Fruit fly (Drosophila melanogaster): Measurements from ENCODE around the gene Zmynd10.

Zmynd10 gene

DNA sequence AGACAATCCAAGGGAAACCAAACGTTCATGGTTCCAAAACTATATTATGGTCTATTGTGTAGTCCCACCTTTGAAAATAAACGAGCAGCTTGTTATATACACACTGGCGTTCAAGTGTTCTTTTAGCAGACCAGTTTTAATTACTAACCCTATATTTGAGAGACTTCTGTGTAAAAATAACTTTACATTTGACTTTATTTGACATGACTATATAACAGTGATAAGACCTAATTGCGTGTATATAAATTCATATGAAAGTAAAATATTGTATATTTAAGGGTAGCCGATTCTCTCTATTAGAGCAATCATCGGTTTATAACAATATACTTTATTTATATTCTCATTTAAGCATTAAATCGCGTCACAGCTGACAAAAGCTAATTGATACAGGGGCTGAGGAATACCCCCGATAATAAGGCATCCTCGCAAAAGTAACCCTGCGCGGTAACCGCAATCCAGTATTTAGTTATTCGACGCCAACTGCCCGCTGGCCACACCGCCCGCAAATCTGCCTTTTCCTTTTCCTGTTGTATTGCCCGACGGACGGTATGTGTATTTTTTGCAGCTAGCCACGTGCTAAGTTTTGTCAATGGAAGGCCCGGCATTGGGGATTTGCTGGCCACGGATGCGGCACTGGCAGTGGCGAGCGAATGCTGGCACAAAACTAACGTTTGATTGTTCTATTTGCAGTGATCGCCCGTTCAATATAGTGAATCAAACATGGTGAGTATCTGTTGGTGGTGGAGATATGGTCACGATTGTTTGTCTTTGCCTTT lies 15.2 kb upstream of the Zmynd10 start, which contains the start of gene RpS4 (continued):
- no peak for TF ChIP-seq hb (GFP tag; IDR thresholded peaks at IDR 0.05; ENCODE audit: partially characterized antibody)
- no peak for TF ChIP-seq prd (optimal IDR thresholded peaks at IDR 0.05)
- TF ChIP-seq prd (GFP tag; IDR thresholded peaks at IDR 0.05): peak; percentile 73
- peak; percentile 73 for TF ChIP-seq Ptx1 (GFP tag; IDR thresholded peaks at IDR 0.05)
- peak; percentile 84 for TF ChIP-seq gsb-n (tag; optimal IDR thresholded peaks at IDR 0.05)
- peak; percentile 70 for TF ChIP-seq CG32772 (GFP tag; IDR thresholded peaks at IDR 0.05)
- TF ChIP-seq CG11093 (GFP tag; IDR thresholded peaks at IDR 0.05): peak; percentile 49; the same call in 2 of the 3 replicates
- TF ChIP-seq CG31224 (GFP tag; IDR thresholded peaks at IDR 0.05): peak; percentile 64; the same call in 1 of the 2 replicates
- TF ChIP-seq CG13123 (GFP tag; optimal IDR thresholded peaks at IDR 0.05): peak; percentile 59
- peak; percentile 90 for TF ChIP-seq CG15601 (tag; optimal IDR thresholded peaks at IDR 0.05)
- TF ChIP-seq hbn (GFP tag; IDR thresholded peaks at IDR 0.05; ENCODE audit: partially characterized antibody): 0 out of 2 replicates have a peak, but pooled peaks have one; percentile 14
- TF ChIP-seq gce (GFP tag; IDR thresholded peaks at IDR 0.05): peak; percentile 92
- peak; percentile 42 for TF ChIP-seq Ssrp (tag; optimal IDR thresholded peaks at IDR 0.05)
- peak; percentile 60 for TF ChIP-seq ab (GFP tag; optimal IDR thresholded peaks at IDR 0.05)
- peak; percentile 98 for TF ChIP-seq odd (GFP tag; optimal IDR thresholded peaks at IDR 0.05)
- TF ChIP-seq seq (GFP tag; IDR thresholded peaks at IDR 0.05): peak; percentile 81
- peak; percentile 88 for TF ChIP-seq CG34422 (GFP tag; IDR thresholded peaks at IDR 0.05)
- TF ChIP-seq jing (GFP tag; optimal IDR thresholded peaks at IDR 0.05): peak; percentile 46
- 0 out of 2 replicates have a peak, but pooled peaks have one; percentile 32 for TF ChIP-seq Scr (GFP tag; IDR thresholded peaks at IDR 0.05; ENCODE audit: partially characterized antibody)
- peak; percentile 93 for TF ChIP-seq her (GFP tag; optimal IDR thresholded peaks at IDR 0.05)
- TF ChIP-seq pros (GFP tag; optimal IDR thresholded peaks at IDR 0.05): peak; percentile 64
- TF ChIP-seq CG6854 (GFP tag; optimal IDR thresholded peaks at IDR 0.05): peak; percentile 94
- peak; percentile 82 for TF ChIP-seq lmd (GFP tag; IDR thresholded peaks at IDR 0.05)
- peak; percentile 80 for TF ChIP-seq CG10267 (tag; optimal IDR thresholded peaks at IDR 0.05)
- peak; percentile 89 for TF ChIP-seq slbo (GFP tag; IDR thresholded peaks at IDR 0.05)
- TF ChIP-seq kni (GFP tag; optimal IDR thresholded peaks at IDR 0.05): peak; percentile 91
- TF ChIP-seq Xbp1 (GFP tag; optimal IDR thresholded peaks at IDR 0.05): peak; percentile 82
- peak; percentile 54 for TF ChIP-seq CG12942 (GFP tag; optimal IDR thresholded peaks at IDR 0.05)
- TF ChIP-seq vfl (GFP tag; optimal IDR thresholded peaks at IDR 0.05): peak; percentile 82
- peak; percentile 83 for TF ChIP-seq CG5953 (GFP tag; IDR thresholded peaks at IDR 0.05)
- TF ChIP-seq CG6175 (GFP tag; IDR thresholded peaks at IDR 0.05): peak; percentile 77
- no peak for TF ChIP-seq cad (GFP tag; optimal IDR thresholded peaks at IDR 0.05)
- TF ChIP-seq Adf1 (GFP tag; IDR thresholded peaks at IDR 0.05): peak; percentile 48; the same call in 1 of the 2 replicates
- TF ChIP-seq CG18764 (GFP tag; optimal IDR thresholded peaks at IDR 0.05): peak; percentile 69
- peak; percentile 57; the same call in 1 of the 2 replicates for TF ChIP-seq Bgb (GFP tag; IDR thresholded peaks at IDR 0.05; ENCODE audit: partially characterized antibody)
- TF ChIP-seq CG3847 (GFP tag; IDR thresholded peaks at IDR 0.05): peak; percentile 85
- TF ChIP-seq CG14014 (GFP tag; IDR thresholded peaks at IDR 0.05): peak; percentile 89
- TF ChIP-seq Dip3 (GFP tag; optimal IDR thresholded peaks at IDR 0.05): peak; percentile 75
- TF ChIP-seq bigmax (GFP tag; optimal IDR thresholded peaks at IDR 0.05): peak; percentile 87
- peak; percentile 95 for TF ChIP-seq schlank (tag; optimal IDR thresholded peaks at IDR 0.05)
- peak; percentile 98 for TF ChIP-seq caup (GFP tag; optimal IDR thresholded peaks at IDR 0.05; ENCODE audit: severe bottlenecking)
- TF ChIP-seq tx (GFP tag; optimal IDR thresholded peaks at IDR 0.05): peak; percentile 36
- peak; percentile 72 for TF ChIP-seq CG14710 (tag; optimal IDR thresholded peaks at IDR 0.05)
- TF ChIP-seq sisA (GFP tag; IDR thresholded peaks at IDR 0.05): peak; percentile 84
- TF ChIP-seq CG8924 (tag; optimal IDR thresholded peaks at IDR 0.05): peak; percentile 73
- peak; percentile 82 for TF ChIP-seq Mad (GFP tag; optimal IDR thresholded peaks at IDR 0.05)
- TF ChIP-seq cg (GFP tag; optimal IDR thresholded peaks at IDR 0.05): no peak
- peak; percentile 92 for TF ChIP-seq gfzf (GFP tag; optimal IDR thresholded peaks at IDR 0.05)
- no peak for TF ChIP-seq Doc3 (GFP tag; IDR thresholded peaks at IDR 0.05; ENCODE audit: partially characterized antibody)
